Worm (Caenorhabditis elegans) whole organism, L1 larva: ENCODE results near the gene R13A5.11.

Experiments
- C04F5.9 ChIP-seq: sonication (generic microtip); optimal IDR thresholded peaks from 2 replicates; lab custom pipeline; 2016; ENCODE audit warnings: missing genetic modification characterization, missing compliant biosample characterization
- C34B4.2 ChIP-seq: sonication (generic microtip); optimal IDR thresholded peaks from 2 replicates; lab custom pipeline; 2017; ENCODE audit warnings: mild to moderate bottlenecking, missing genetic modification characterization, missing compliant biosample characterization
- F16B12.6 ChIP-seq: fragments of 150-350 bp; optimal IDR thresholded peaks from 2 replicates; lab custom pipeline; 2014; ENCODE audit warnings: missing biosample characterization, missing genetic modification characterization
- blmp-1 ChIP-seq: fragments of 150-350 bp; optimal IDR thresholded peaks from 2 replicates; lab custom pipeline; 2014; ENCODE audit warnings: missing biosample characterization, missing genetic modification characterization
- ceh-82 ChIP-seq, 3 experiments: fragments of 150-350 bp in 1 of 3; sonication (generic microtip) in 2 of 3; optimal IDR thresholded peaks; 2 replicates each; lab custom pipeline; 2014 to 2017; ENCODE audit warnings: missing biosample characterization in 3 of 3, missing genetic modification characterization in 3 of 3
- ceh-88 ChIP-seq: fragments of 200-800 bp; sonication (Bioruptor generic); IDR thresholded peaks from 2 replicates; pipeline ENCODE4 v1.3.6; 2022; ENCODE audit warnings: missing genetic modification characterization, missing compliant biosample characterization
- ces-1 ChIP-seq: fragments of 150-350 bp; optimal IDR thresholded peaks from 2 replicates; lab custom pipeline; 2014; ENCODE audit warnings: missing biosample characterization, missing genetic modification reagents, missing genetic modification characterization
- dpl-1 ChIP-seq, 3 experiments: fragments of 150-350 bp in 2 of 3; sonication (generic microtip) in 1 of 3; optimal IDR thresholded peaks; 2 replicates each; lab custom pipeline; 2014 to 2017; ENCODE audit warnings: missing biosample characterization in 3 of 3, missing genetic modification characterization in 3 of 3, missing genetic modification reagents in 3 of 3
- dsc-1 ChIP-seq: sonication (generic microtip); optimal IDR thresholded peaks from 2 replicates; lab custom pipeline; 2016; ENCODE audit warnings: mild to moderate bottlenecking, missing genetic modification characterization, missing compliant biosample characterization
- efl-1 ChIP-seq, 4 experiments: fragments of 150-350 bp; optimal IDR thresholded peaks in 3 of 4; peaks in 1 of 4; 1 replicate in 1 of 4; 2 replicates in 3 of 4; lab custom pipeline; 2014; ENCODE audit warnings: missing biosample characterization in 2 of 4, missing genetic modification characterization in 2 of 4, missing genetic modification reagents in 2 of 4
- elt-2 ChIP-seq: sonication (generic microtip); optimal IDR thresholded peaks from 2 replicates; lab custom pipeline; 2016; ENCODE audit warnings: missing genetic modification characterization, mild to moderate bottlenecking, inconsistent platforms, missing compliant biosample characterization, missing genetic modification reagents
- elt-3 ChIP-seq, 6 experiments: fragments of 150-350 bp in 1 of 6; sonication (generic microtip); optimal IDR thresholded peaks; 2 replicates each; lab custom pipeline; 2017 to 2018; ENCODE audit warnings: missing biosample characterization in 6 of 6, missing genetic modification characterization in 6 of 6, inconsistent platforms in 1 of 6
- fkh-10 ChIP-seq: sonication (generic microtip); optimal IDR thresholded peaks from 2 replicates; lab custom pipeline; 2017; ENCODE audit warnings: missing biosample characterization, missing genetic modification reagents, missing genetic modification characterization
- fos-1 ChIP-seq: fragments of 150-350 bp; optimal IDR thresholded peaks from 2 replicates; lab custom pipeline; 2014; ENCODE audit warnings: missing biosample characterization, missing genetic modification characterization
- hlh-4 ChIP-seq: sonication (generic microtip); optimal IDR thresholded peaks from 2 replicates; lab custom pipeline; 2016; ENCODE audit warnings: mild to moderate bottlenecking, missing genetic modification characterization, missing compliant biosample characterization
- hpl-2 ChIP-seq: fragments of 150-350 bp; optimal IDR thresholded peaks from 2 replicates; lab custom pipeline; 2014; ENCODE audit warnings: missing biosample characterization, missing genetic modification reagents, missing genetic modification characterization
- irx-1 ChIP-seq: sonication (generic microtip); optimal IDR thresholded peaks from 2 replicates; lab custom pipeline; 2016; ENCODE audit warnings: missing genetic modification characterization, missing compliant biosample characterization
- isw-1 ChIP-seq: fragments of 200-800 bp; sonication (Bioruptor generic); IDR thresholded peaks from 2 replicates; pipeline ENCODE4 v1.3.6; 2022; ENCODE audit warnings: missing genetic modification characterization, missing compliant biosample characterization
- lin-13 ChIP-seq: fragments of 150-350 bp; optimal IDR thresholded peaks from 2 replicates; lab custom pipeline; 2014; ENCODE audit warnings: missing biosample characterization, missing genetic modification reagents, missing genetic modification characterization
- lin-35 ChIP-seq, 2 experiments: fragments of 150-350 bp; optimal IDR thresholded peaks; 2 replicates each; lab custom pipeline; 2014; ENCODE audit warnings: missing biosample characterization in 2 of 2, missing genetic modification characterization in 2 of 2, missing genetic modification reagents in 2 of 2
- lir-3 ChIP-seq: sonication (generic microtip); optimal IDR thresholded peaks from 2 replicates; lab custom pipeline; 2016; ENCODE audit warnings: mild to moderate bottlenecking, missing genetic modification characterization, moderate library complexity, missing compliant biosample characterization; ENCODE audit not compliant: poor library complexity
- lsy-2 ChIP-seq, 2 experiments: fragments of 150-350 bp; optimal IDR thresholded peaks; 2 replicates each; lab custom pipeline; 2014; ENCODE audit warnings: missing biosample characterization in 2 of 2, missing genetic modification characterization in 2 of 2
- mab-9 ChIP-seq: fragments of 200-800 bp; sonication (Bioruptor generic); IDR thresholded peaks from 2 replicates; pipeline ENCODE4 v1.3.6; 2022; ENCODE audit warnings: missing genetic modification reagents, missing genetic modification characterization, missing compliant biosample characterization
- mdl-1 ChIP-seq, 2 experiments: fragments of 150-350 bp; optimal IDR thresholded peaks; 2 replicates each; lab custom pipeline; 2014 to 2017; ENCODE audit warnings: missing biosample characterization in 2 of 2, missing genetic modification characterization in 2 of 2, inconsistent platforms in 1 of 2
- nhr-19 ChIP-seq: fragments of 200-800 bp; sonication (Bioruptor generic); conservative IDR thresholded peaks from 2 replicates; pipeline ENCODE4 v1.3.6; 2022; ENCODE audit warnings: missing genetic modification characterization, missing compliant biosample characterization
- nhr-20 ChIP-seq: sonication (generic microtip); optimal IDR thresholded peaks from 2 replicates; lab custom pipeline; 2016; ENCODE audit warnings: mild to moderate bottlenecking, missing genetic modification characterization, missing compliant biosample characterization
- nhr-237 ChIP-seq: fragments of 150-350 bp; optimal IDR thresholded peaks from 2 replicates; lab custom pipeline; 2014; ENCODE audit warnings: missing biosample characterization, missing genetic modification characterization
- nhr-76 ChIP-seq: sonication (generic microtip); optimal IDR thresholded peaks from 2 replicates; lab custom pipeline; 2017; ENCODE audit warnings: missing biosample characterization, missing genetic modification characterization
- nhr-77 ChIP-seq: fragments of 150-350 bp; optimal IDR thresholded peaks from 2 replicates; lab custom pipeline; 2014; ENCODE audit warnings: missing biosample characterization, missing genetic modification characterization
- pag-3 ChIP-seq: sonication (generic microtip); optimal IDR thresholded peaks from 2 replicates; lab custom pipeline; 2017; ENCODE audit warnings: missing genetic modification characterization, mild to moderate bottlenecking, missing compliant biosample characterization, antibody characterized with exemption, borderline replicate concordance; ENCODE audit not compliant: insufficient read depth
- pax-3 ChIP-seq: fragments of 200-800 bp; sonication (Bioruptor generic); optimal IDR thresholded peaks from 2 replicates; lab custom pipeline; 2018; ENCODE audit warnings: mild to moderate bottlenecking, missing genetic modification characterization, moderate library complexity, missing compliant biosample characterization
- snpc-4 ChIP-seq: fragments of 150-350 bp; optimal IDR thresholded peaks from 2 replicates; lab custom pipeline; 2014; ENCODE audit warnings: missing biosample characterization, missing genetic modification characterization
- snu-23 ChIP-seq: sonication (generic microtip); optimal IDR thresholded peaks from 2 replicates; lab custom pipeline; 2016; ENCODE audit warnings: missing genetic modification characterization, missing compliant biosample characterization
- sox-4 ChIP-seq: sonication (generic microtip); optimal IDR thresholded peaks from 2 replicates; lab custom pipeline; 2016; ENCODE audit warnings: missing genetic modification characterization, missing compliant biosample characterization
- sup-37 ChIP-seq: fragments of 200-800 bp; sonication (Bioruptor generic); optimal IDR thresholded peaks from 2 replicates; lab custom pipeline; 2018; ENCODE audit warnings: mild to moderate bottlenecking, missing genetic modification characterization, missing compliant biosample characterization
- swsn-7 ChIP-seq: sonication (generic microtip); optimal IDR thresholded peaks from 2 replicates; lab custom pipeline; 2016; ENCODE audit warnings: missing genetic modification characterization, missing compliant biosample characterization
- unc-130 ChIP-seq: fragments of 150-350 bp; optimal IDR thresholded peaks from 2 replicates; lab custom pipeline; 2017; ENCODE audit warnings: missing biosample characterization, missing genetic modification characterization, inconsistent platforms
- unc-86 ChIP-seq: sonication (generic microtip); optimal IDR thresholded peaks from 2 replicates; lab custom pipeline; 2016; ENCODE audit warnings: missing genetic modification characterization, missing compliant biosample characterization
- vab-15 ChIP-seq: sonication (generic microtip); optimal IDR thresholded peaks from 2 replicates; lab custom pipeline; 2017; ENCODE audit warnings: missing genotype, mild to moderate bottlenecking, missing genetic modification characterization, missing compliant biosample characterization
- xbp-1 ChIP-seq: sonication (generic microtip); optimal IDR thresholded peaks from 2 replicates; lab custom pipeline; 2016; ENCODE audit warnings: missing genetic modification characterization, missing compliant biosample characterization
- zag-1 ChIP-seq: fragments of 150-350 bp; optimal IDR thresholded peaks from 2 replicates; lab custom pipeline; 2014; ENCODE audit warnings: missing biosample characterization, missing genetic modification characterization
- zip-4 ChIP-seq: fragments of 200-800 bp; sonication (Bioruptor generic); optimal IDR thresholded peaks from 2 replicates; lab custom pipeline; 2018; ENCODE audit warnings: mild to moderate bottlenecking, missing genetic modification characterization, moderate library complexity, missing compliant biosample characterization
- ztf-4 ChIP-seq: fragments of 150-350 bp; optimal IDR thresholded peaks from 2 replicates; lab custom pipeline; 2014; ENCODE audit warnings: missing biosample characterization, missing genetic modification characterization

The R13A5.11 gene

ce11 chrIII:7572781-7573400 lies 20.2 kb downstream of the R13A5.11 start, which contains the start of the genes rpl-9 and lpd-7 (continued):
- TF ChIP-seq blmp-1 (tag; lab: Kevin White, UChicago), result peak; percentile 73
- TF ChIP-seq sup-37, result no peak
- peak; percentile 18 for TF ChIP-seq C04F5.9
- no peak for TF ChIP-seq ces-1 (GFP tag; lab: Kevin White, UChicago)
- peak; percentile 84 for TF ChIP-seq nhr-77
- TF ChIP-seq nhr-19, result peak; percentile 78
- peak; percentile 22 for TF ChIP-seq fkh-10 (GFP tag; lab: Kevin White, UChicago)
- peak in 4 of 6 experiments; percentile 28 to 87 (median 73) for TF ChIP-seq elt-3 (tag; optimal IDR thresholded peaks at IDR 0.05; lab: Kevin White, UChicago)
- TF ChIP-seq ceh-82 (tag; optimal IDR thresholded peaks at IDR 0.05; lab: Kevin White, UChicago), result peak; percentile 68 to 92 (median 78)
- TF ChIP-seq lsy-2 (tag; optimal IDR thresholded peaks at IDR 0.05; lab: Kevin White, UChicago), result peak; percentile 83 to 95
- TF ChIP-seq nhr-237 (tag; lab: Kevin White, UChicago), result peak; percentile 31
- peak; percentile 29 for TF ChIP-seq vab-15 (tag; lab: Kevin White, UChicago)
- TF ChIP-seq unc-130 (tag; lab: Kevin White, UChicago), result peak; percentile 80
- no peak for TF ChIP-seq sox-4
- TF ChIP-seq ztf-4, result peak; percentile 18
- TF ChIP-seq unc-86 (tag; lab: Kevin White, UChicago), result peak; percentile 66
- TF ChIP-seq efl-1 (optimal IDR thresholded peaks at IDR 0.05; lab: Kevin White, UChicago), result peak; percentile 86 to 88
- peak; percentile 75 to 97 for TF ChIP-seq efl-1 (GFP tag; optimal IDR thresholded peaks at IDR 0.05 in 1 of 2; lab: Kevin White, UChicago)
- TF ChIP-seq lir-3 (tag; lab: Kevin White, UChicago), result peak; percentile 45
- peak; percentile 66 for TF ChIP-seq isw-1 (GFP tag; lab: Robert Waterston, UW)
- no peak for TF ChIP-seq elt-2 (tag; lab: Kevin White, UChicago)
- TF ChIP-seq ceh-88 (GFP tag; lab: Robert Waterston, UW), result 0 out of 2 replicates have a peak, but pooled peaks have one; percentile 11
- no peak for TF ChIP-seq pag-3 (tag; lab: Kevin White, UChicago)

ce11 chrIII:7571726-7572125 lies 21.4 kb downstream of the R13A5.11 start:
- no peak for TF ChIP-seq nhr-77
- peak in 1 of 2 experiments; percentile 22 for TF ChIP-seq lsy-2 (tag; optimal IDR thresholded peaks at IDR 0.05; lab: Kevin White, UChicago)

ce11 chrIII:7570083-7570695 lies 22.9 kb downstream of the R13A5.11 start, which contains the start of gene R13A5.7:
Gene R13A5.7, minus strand, starts transcription at chrIII:7570133.
- TF ChIP-seq nhr-237 (tag; lab: Kevin White, UChicago) (peak; percentile 67), sup-37 (no peak), mab-9 (GFP tag; lab: Robert Waterston, UW) (peak; percentile 57; the same call in 1 of the 2 replicates), efl-1 (optimal IDR thresholded peaks at IDR 0.05; lab: Kevin White, UChicago) (peak; percentile 70 to 79), efl-1 (GFP tag; optimal IDR thresholded peaks at IDR 0.05 in 1 of 2; lab: Kevin White, UChicago) (peak; percentile 47 to 93), snu-23 (GFP tag; lab: Kevin White, UChicago) (peak; percentile 82), hpl-2 (GFP tag; lab: Kevin White, UChicago) (no peak), F16B12.6 (tag; lab: Kevin White, UChicago) (peak; percentile 57), zag-1 (tag; lab: Kevin White, UChicago) (no peak), fos-1 (tag; lab: Kevin White, UChicago) (peak; percentile 47), nhr-77 (peak; percentile 73), C04F5.9 (peak; percentile 4), mdl-1 (tag; optimal IDR thresholded peaks at IDR 0.05; lab: Kevin White, UChicago) (peak in 1 of 2 experiments; percentile 89), hlh-4 (tag; lab: Kevin White, UChicago) (no peak), lir-3 (tag; lab: Kevin White, UChicago) (peak; percentile 48), sox-4 (peak; percentile 10), nhr-19 (peak; percentile 73), nhr-76 (tag; lab: Kevin White, UChicago) (no peak), pag-3 (tag; lab: Kevin White, UChicago) (no peak), lin-13 (GFP tag; lab: Kevin White, UChicago) (peak; percentile 36), dsc-1 (tag; lab: Kevin White, UChicago) (peak; percentile 59), ces-1 (GFP tag; lab: Kevin White, UChicago) (peak; percentile 18), C34B4.2 (no peak), irx-1 (tag; lab: Kevin White, UChicago) (peak; percentile 58), snpc-4 (peak; percentile 72), swsn-7 (tag; lab: Kevin White, UChicago) (peak; percentile 83), xbp-1 (tag; lab: Kevin White, UChicago) (peak; percentile 85), zip-4 (GFP tag; lab: Kevin White, UChicago) (peak; percentile 12), pax-3 (tag; lab: Kevin White, UChicago) (peak; percentile 48), nhr-20 (tag; lab: Kevin White, UChicago) (peak; percentile 83), dpl-1 (GFP tag; optimal IDR thresholded peaks at IDR 0.05; lab: Kevin White, UChicago) (peak; percentile 38 to 62 (median 43)), ztf-4 (peak; percentile 32), lin-35 (GFP tag; optimal IDR thresholded peaks at IDR 0.05; lab: Kevin White, UChicago) (peak; percentile 66 to 80)
